Fruit fly (Drosophila melanogaster): ENCODE data around the gene CG13893.

DNA sequence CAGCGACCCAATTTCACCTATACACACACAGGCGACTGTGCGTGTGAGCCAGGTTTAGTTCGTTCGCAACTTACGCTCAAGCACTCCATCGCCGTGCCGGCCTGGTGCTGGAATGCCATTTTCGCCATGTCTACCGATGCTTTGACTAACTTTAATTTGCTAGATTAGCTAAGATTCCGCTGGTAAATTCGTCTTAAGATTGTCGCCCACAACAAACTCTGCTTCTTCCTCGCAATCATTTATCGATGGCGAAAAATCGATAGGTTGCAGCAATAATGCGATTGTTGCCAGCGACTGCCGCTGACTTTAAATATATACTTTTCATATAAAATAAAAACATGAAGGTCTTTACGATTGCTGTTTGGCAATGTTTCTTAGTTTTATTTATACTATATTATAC lies 48.8 kb upstream of the CG13893 start, which contains the start of gene CG3402:
- TF ChIP-seq Clk (GFP tag; optimal IDR thresholded peaks at IDR 0.05), result no peak
- no peak for TF ChIP-seq CG11617 (GFP tag; optimal IDR thresholded peaks at IDR 0.05)
- TF ChIP-seq toe (GFP tag; optimal IDR thresholded peaks at IDR 0.05), result no peak
- TF ChIP-seq CG7101 (tag; optimal IDR thresholded peaks at IDR 0.05), result no peak
- TF ChIP-seq CG1620 (GFP tag; optimal IDR thresholded peaks at IDR 0.05), result no peak
- peak; percentile 60 for TF ChIP-seq bab1 (GFP tag; optimal IDR thresholded peaks at IDR 0.05)
- no peak for TF ChIP-seq CG33017 (tag; optimal IDR thresholded peaks at IDR 0.05)
- TF ChIP-seq kay (GFP tag; ENCODE audit: borderline replicate concordance), result no peak
- no peak for TF ChIP-seq CG5204 (GFP tag; optimal IDR thresholded peaks at IDR 0.05)
- no peak for TF ChIP-seq Hr96 (GFP tag; optimal IDR thresholded peaks at IDR 0.05)
- TF ChIP-seq ovo (GFP tag; optimal IDR thresholded peaks at IDR 0.05), result no peak
- no peak for TF ChIP-seq CG7045 (GFP tag; optimal IDR thresholded peaks at IDR 0.05)

Data from whole organism, adult.